Fruit fly (Drosophila melanogaster) whole organism: Measurements from ENCODE around the gene CG46508.
"Not testable (repeated sequence)": the region's sequence is repeated elsewhere in the genome, so short reads cannot be mapped to it uniquely, and the experiment has no call there.

Experiments
- CG8478 ChIP-seq: fragments of >200 bp; optimal IDR thresholded peaks from 2 replicates; lab custom pipeline; 2018; ENCODE audit warnings: inconsistent platforms
- Dll ChIP-seq: fragments of >200 bp; optimal IDR thresholded peaks from 2 replicates; lab custom pipeline; 2017
- EcR ChIP-seq, 2 experiments: fragments of >200 bp; optimal IDR thresholded peaks; 2 replicates each; lab custom pipeline; 2017; ENCODE audit warnings: missing biosample characterization in 2 of 2, missing genetic modification characterization in 2 of 2, missing genetic modification reagents in 2 of 2
- pan ChIP-seq: fragments of >200 bp; optimal IDR thresholded peaks from 2 replicates; lab custom pipeline; 2017
- psq ChIP-seq: fragments of >200 bp; optimal IDR thresholded peaks from 2 replicates; lab custom pipeline; 2017
- usp ChIP-seq: fragments of >200 bp; optimal IDR thresholded peaks from 2 replicates; lab custom pipeline; 2017; ENCODE audit warnings: missing biosample characterization, missing genetic modification characterization, mixed read lengths

The CG46508 gene

DNA sequence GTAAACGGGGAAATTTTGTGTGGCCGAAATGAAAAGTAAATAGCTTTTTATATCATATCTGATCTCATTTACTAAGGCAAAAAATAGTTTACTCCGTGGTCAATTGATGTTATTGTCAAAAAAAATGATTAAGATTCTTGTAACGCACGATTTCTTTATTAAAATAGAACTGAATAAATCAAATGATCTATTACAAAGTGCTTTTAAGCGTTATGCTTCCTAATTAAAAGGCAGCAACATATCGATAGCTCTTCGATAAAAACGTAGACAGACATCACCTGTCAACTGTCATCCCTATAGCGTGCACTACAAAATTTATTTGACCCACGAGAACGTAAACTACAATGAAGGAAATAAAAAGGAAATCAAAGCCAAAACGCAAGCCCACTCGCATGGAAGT, at the start of gene CG46508:
Gene CG46508, plus strand, starts transcription at position 301 of the 400 bp plus-strand sequence.
- not testable (repeated sequence) for TF ChIP-seq CG8478 (lab: Kevin White, UChicago); EcR (GFP tag; optimal IDR thresholded peaks at IDR 0.05; lab: Kevin White, UChicago); pan (lab: Kevin White, UChicago)

dm6 chrX:22142758-22143157, 24.7 kb upstream of the CG46508 start, which contains the start of gene CG40813:
TSS of gene CG40813 (plus strand) at chrX:22143058.
- TF ChIP-seq CG8478 (lab: Kevin White, UChicago); psq; usp (GFP tag; lab: Kevin White, UChicago): not testable (repeated sequence)

dm6 chrX:22147489-22147888, 20.0 kb upstream of the CG46508 start, which contains the start of gene CG46504:
TSS of gene CG46504 (plus strand) at chrX:22147789.
- not testable (repeated sequence) for TF ChIP-seq psq; usp (GFP tag; lab: Kevin White, UChicago); EcR (GFP tag; optimal IDR thresholded peaks at IDR 0.05; lab: Kevin White, UChicago)

dm6 chrX:22152542-22152941, 14.9 kb upstream of the CG46508 start, which contains the start of gene CG46505:
TSS of gene CG46505 (plus strand) at chrX:22152842.
- TF ChIP-seq usp (GFP tag; lab: Kevin White, UChicago); CG8478 (lab: Kevin White, UChicago); pan (lab: Kevin White, UChicago): not testable (repeated sequence)

dm6 chrX:22157587-22157986, 9.9 kb upstream of the CG46508 start, which contains the start of gene CG46506:
TSS of gene CG46506 (plus strand) at chrX:22157887.
- TF ChIP-seq pan (lab: Kevin White, UChicago); Dll; psq: not testable (repeated sequence)

dm6 chrX:22162623-22163022, 4.8 kb upstream of the CG46508 start, which contains the start of gene CG46507:
TSS of gene CG46507 (plus strand) at chrX:22162923.
- not testable (repeated sequence) for TF ChIP-seq CG8478 (lab: Kevin White, UChicago); pan (lab: Kevin White, UChicago); psq

dm6 chrX:22172341-22172740, 4.9 kb downstream of the CG46508 start, which contains the start of gene CG46509:
TSS of gene CG46509 (plus strand) at chrX:22172641.
- TF ChIP-seq pan (lab: Kevin White, UChicago); CG8478 (lab: Kevin White, UChicago); usp (GFP tag; lab: Kevin White, UChicago): not testable (repeated sequence)

DNA sequence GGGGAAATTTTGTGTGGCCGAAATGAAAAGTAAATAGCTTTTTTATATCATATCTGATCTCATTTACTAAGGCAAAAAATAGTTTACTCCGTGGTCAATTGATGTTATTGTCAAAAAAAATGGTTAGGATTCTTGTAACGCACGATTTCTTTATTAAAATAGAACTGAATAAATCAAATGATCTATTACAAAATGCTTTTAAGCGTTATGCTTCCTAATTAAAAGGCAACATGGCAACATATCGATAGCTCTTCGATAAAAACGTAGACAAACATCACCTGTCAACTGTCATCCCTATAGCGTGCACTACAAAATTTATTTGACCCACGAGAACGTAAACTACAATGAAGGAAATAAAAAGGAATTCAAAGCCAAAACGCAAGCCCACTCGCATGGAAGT, 9.8 kb downstream of the CG46508 start, which contains the start of gene CG46510:
Gene CG46510, plus strand, starts transcription at position 301 of the 400 bp plus-strand sequence.
- TF ChIP-seq usp (GFP tag; lab: Kevin White, UChicago); pan (lab: Kevin White, UChicago); Dll: not testable (repeated sequence)

- TF ChIP-seq pan (lab: Kevin White, UChicago); usp (GFP tag; lab: Kevin White, UChicago); Dll: not testable (repeated sequence)
Measured at dm6 chrX:22182193-22182592, 14.7 kb downstream of the CG46508 start, which contains the start of gene CG46511. TSS of gene CG46511 (plus strand) at chrX:22182493.

dm6 chrX:22187070-22187469, 19.6 kb downstream of the CG46508 start, which contains the start of gene CG46512:
TSS of gene CG46512 (plus strand) at chrX:22187370.
- TF ChIP-seq pan (lab: Kevin White, UChicago); usp (GFP tag; lab: Kevin White, UChicago); psq: not testable (repeated sequence)

dm6 chrX:22191973-22192372, 24.5 kb downstream of the CG46508 start, which contains the start of gene CG46513:
TSS of gene CG46513 (plus strand) at chrX:22192273.
- not testable (repeated sequence) for TF ChIP-seq pan (lab: Kevin White, UChicago); psq; CG8478 (lab: Kevin White, UChicago)

DNA sequence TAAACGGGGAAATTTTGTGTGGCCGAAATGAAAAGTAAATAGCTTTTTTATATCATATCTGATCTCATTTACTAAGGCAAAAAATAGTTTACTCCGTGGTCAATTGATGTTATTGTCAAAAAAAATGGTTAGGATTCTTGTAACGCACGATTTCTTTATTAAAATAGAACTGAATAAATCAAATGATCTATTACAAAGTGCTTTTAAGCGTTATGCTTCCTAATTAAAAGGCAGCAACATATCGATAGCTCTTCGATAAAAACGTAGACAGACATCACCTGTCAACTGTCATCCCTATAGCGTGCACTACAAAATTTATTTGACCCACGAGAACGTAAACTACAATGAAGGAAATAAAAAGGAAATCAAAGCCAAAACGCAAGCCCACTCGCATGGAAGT, 29.4 kb downstream of the CG46508 start, which contains the start of gene CG46514:
Gene CG46514, plus strand, starts transcription at position 301 of the 400 bp plus-strand sequence.
- not testable (repeated sequence) for TF ChIP-seq pan (lab: Kevin White, UChicago); psq; Dll

dm6 chrX:22201883-22202282, 34.4 kb downstream of the CG46508 start, which contains the start of gene CG46515:
TSS of gene CG46515 (plus strand) at chrX:22202183.
- TF ChIP-seq EcR (GFP tag; optimal IDR thresholded peaks at IDR 0.05; lab: Kevin White, UChicago); usp (GFP tag; lab: Kevin White, UChicago); Dll: not testable (repeated sequence)
